Worm (Caenorhabditis elegans) whole organism, young adult: ENCODE measurements around the gene rpl-3.
"Not testable (repeated sequence)": the region's sequence is repeated elsewhere in the genome, so short reads cannot be mapped to it uniquely, and the experiment has no call there.

Experiments used
- C06A6.2 ChIP-seq: fragments of 200-800 bp; sonication (Bioruptor generic); conservative IDR thresholded peaks from 2 replicates; pipeline ENCODE4 v1.3.6; 2022; ENCODE audit warnings: missing genetic modification characterization, missing compliant biosample characterization
- C17E4.6 ChIP-seq: fragments of 200-800 bp; sonication (Bioruptor generic); IDR thresholded peaks from 2 replicates; pipeline ENCODE4 v1.3.6; 2022; ENCODE audit warnings: missing genetic modification reagents, missing genetic modification characterization, missing compliant biosample characterization
- F33H1.4 ChIP-seq: fragments of 200-800 bp; sonication (Bioruptor generic); IDR thresholded peaks from 2 replicates; pipeline ENCODE4 v1.3.6; 2022; ENCODE audit warnings: missing genetic modification reagents, missing genetic modification characterization, missing compliant biosample characterization
- K11D2.4 ChIP-seq: fragments of 200-800 bp; sonication (Bioruptor generic); IDR thresholded peaks from 2 replicates; pipeline ENCODE4 v1.3.6; 2022; ENCODE audit warnings: missing genetic modification reagents, missing genetic modification characterization, missing compliant biosample characterization
- Y95B8A.8 ChIP-seq: fragments of 200-800 bp; sonication (Bioruptor generic); IDR thresholded peaks from 2 replicates; pipeline ENCODE4 v1.3.6; 2022; ENCODE audit warnings: missing genetic modification reagents, missing genetic modification characterization, missing compliant biosample characterization
- aptf-2 ChIP-seq: fragments of 200-800 bp; sonication (Bioruptor generic); conservative IDR thresholded peaks from 2 replicates; pipeline ENCODE4 v1.3.6; 2022; ENCODE audit warnings: missing genetic modification reagents, missing genetic modification characterization, missing compliant biosample characterization
- attf-3 ChIP-seq: fragments of 200-800 bp; sonication (Bioruptor generic); conservative IDR thresholded peaks from 2 replicates; pipeline ENCODE4 v1.3.6; 2022; ENCODE audit warnings: missing genetic modification reagents, missing genetic modification characterization, missing compliant biosample characterization
- attf-5 ChIP-seq: fragments of 200-800 bp; sonication (Bioruptor generic); optimal IDR thresholded peaks from 2 replicates; lab custom pipeline; 2018; ENCODE audit warnings: mild to moderate bottlenecking, missing genetic modification characterization, missing compliant biosample characterization
- bed-2 ChIP-seq: fragments of 200-800 bp; sonication (Bioruptor generic); IDR thresholded peaks from 2 replicates; pipeline ENCODE4 v1.3.6; 2022; ENCODE audit warnings: missing genetic modification reagents, missing genetic modification characterization, missing compliant biosample characterization
- cebp-1 ChIP-seq, 2 experiments: fragments of 200-800 bp in 1 of 2; sonication (Bioruptor generic) in 1 of 2; sonication (generic microtip) in 1 of 2; IDR thresholded peaks in 1 of 2; optimal IDR thresholded peaks in 1 of 2; 2 replicates each; pipeline versions ENCODE4 v1.3.6 to Lab custom; 2017 to 2022; ENCODE audit warnings: missing compliant biosample characterization in 2 of 2, missing genetic modification characterization in 2 of 2, mild to moderate bottlenecking in 1 of 2, missing genetic modification reagents in 1 of 2, moderate library complexity in 1 of 2
- ceh-27 ChIP-seq: fragments of 200-800 bp; sonication (Bioruptor generic); optimal IDR thresholded peaks from 2 replicates; lab custom pipeline; 2018; ENCODE audit warnings: mild to moderate bottlenecking, missing genetic modification characterization, moderate library complexity, missing compliant biosample characterization
- ceh-91 ChIP-seq: fragments of 200-800 bp; sonication (Bioruptor generic); IDR thresholded peaks from 2 replicates; pipeline ENCODE4 v1.3.6; 2022; ENCODE audit warnings: missing genetic modification reagents, missing genetic modification characterization, missing compliant biosample characterization
- dox-1 ChIP-seq: fragments of 200-800 bp; sonication (Bioruptor generic); IDR thresholded peaks from 2 replicates; pipeline ENCODE4 v1.3.6; 2022; ENCODE audit warnings: missing genetic modification reagents, missing genetic modification characterization, missing compliant biosample characterization
- egl-18 ChIP-seq: fragments of 200-800 bp; sonication (Bioruptor generic); IDR thresholded peaks from 2 replicates; pipeline ENCODE4 v1.3.6; 2022; ENCODE audit warnings: missing genetic modification reagents, missing genetic modification characterization, missing compliant biosample characterization
- egl-44 ChIP-seq: fragments of 200-800 bp; sonication (Bioruptor generic); IDR thresholded peaks from 2 replicates; pipeline ENCODE4 v1.3.6; 2022; ENCODE audit warnings: missing genetic modification reagents, missing genetic modification characterization, missing compliant biosample characterization
- egrh-3 ChIP-seq: fragments of 200-800 bp; sonication (Bioruptor generic); IDR thresholded peaks from 2 replicates; pipeline ENCODE4 v1.3.6; 2022; ENCODE audit warnings: missing genetic modification reagents, missing genetic modification characterization, missing compliant biosample characterization
- ekl-4 ChIP-seq: fragments of 200-800 bp; sonication (Bioruptor generic); IDR thresholded peaks from 2 replicates; pipeline ENCODE4 v1.3.6; 2022; ENCODE audit warnings: missing genetic modification reagents, missing genetic modification characterization, missing compliant biosample characterization
- hmg-1.2 ChIP-seq: fragments of 200-800 bp; sonication (Bioruptor generic); IDR thresholded peaks from 2 replicates; pipeline ENCODE4 v1.3.6; 2022; ENCODE audit warnings: missing genetic modification reagents, missing genetic modification characterization, missing compliant biosample characterization
- let-526 ChIP-seq: fragments of 200-800 bp; sonication (Bioruptor generic); IDR thresholded peaks from 2 replicates; pipeline ENCODE4 v1.3.6; 2022; ENCODE audit warnings: missing genetic modification reagents, missing genetic modification characterization, missing compliant biosample characterization
- let-607 ChIP-seq, 2 experiments: fragments of 200-800 bp in 1 of 2; sonication (Bioruptor generic) in 1 of 2; sonication (generic microtip) in 1 of 2; optimal IDR thresholded peaks; 2 replicates each; lab custom pipeline; 2016 to 2018; ENCODE audit warnings: mild to moderate bottlenecking in 2 of 2, missing compliant biosample characterization in 2 of 2, missing genetic modification characterization in 2 of 2, moderate library complexity in 2 of 2, missing genotype in 1 of 2
- lin-40 ChIP-seq: sonication (generic microtip); optimal IDR thresholded peaks from 2 replicates; lab custom pipeline; 2016; ENCODE audit warnings: missing genetic modification characterization, mild to moderate bottlenecking, missing compliant biosample characterization, missing genotype, missing genetic modification reagents
- lin-54 ChIP-seq: fragments of 200-800 bp; sonication (Bioruptor generic); optimal IDR thresholded peaks from 2 replicates; lab custom pipeline; 2018; ENCODE audit warnings: mild to moderate bottlenecking, missing genetic modification characterization, missing compliant biosample characterization
- mcd-1 ChIP-seq: fragments of 200-800 bp; sonication (Bioruptor generic); IDR thresholded peaks from 2 replicates; pipeline ENCODE4 v1.3.6; 2022; ENCODE audit warnings: missing genetic modification reagents, missing genetic modification characterization, missing compliant biosample characterization
- nfyb-1 ChIP-seq: fragments of 200-800 bp; sonication (Bioruptor generic); IDR thresholded peaks from 2 replicates; pipeline ENCODE4 v1.3.6; 2022; ENCODE audit warnings: missing genetic modification reagents, missing genetic modification characterization, missing compliant biosample characterization
- nhr-80 ChIP-seq: sonication (generic microtip); optimal IDR thresholded peaks from 2 replicates; lab custom pipeline; 2016; ENCODE audit warnings: missing genetic modification characterization, missing compliant biosample characterization
- pbrm-1 ChIP-seq: fragments of 200-800 bp; sonication (Bioruptor generic); IDR thresholded peaks from 2 replicates; pipeline ENCODE4 v1.3.6; 2022; ENCODE audit warnings: missing genetic modification reagents, missing genetic modification characterization, missing compliant biosample characterization
- rcor-1 ChIP-seq: fragments of 200-800 bp; sonication (Bioruptor generic); IDR thresholded peaks from 2 replicates; pipeline ENCODE4 v1.3.6; 2022; ENCODE audit warnings: missing genetic modification reagents, missing genetic modification characterization, missing compliant biosample characterization
- sea-2 ChIP-seq: fragments of 200-800 bp; sonication (Bioruptor generic); IDR thresholded peaks from 2 replicates; pipeline ENCODE4 v1.3.6; 2022; ENCODE audit warnings: missing genetic modification characterization, missing compliant biosample characterization
- ztf-28 ChIP-seq: fragments of 200-800 bp; sonication (Bioruptor generic); IDR thresholded peaks from 2 replicates; pipeline ENCODE4 v1.3.6; 2022; ENCODE audit warnings: missing genetic modification reagents, missing genetic modification characterization, missing compliant biosample characterization
- ztf-6 ChIP-seq: fragments of 200-800 bp; sonication (Bioruptor generic); IDR thresholded peaks from 2 replicates; pipeline ENCODE4 v1.3.6; 2022; ENCODE audit warnings: missing genetic modification reagents, missing genetic modification characterization, missing compliant biosample characterization

rpl-3 gene

DNA sequence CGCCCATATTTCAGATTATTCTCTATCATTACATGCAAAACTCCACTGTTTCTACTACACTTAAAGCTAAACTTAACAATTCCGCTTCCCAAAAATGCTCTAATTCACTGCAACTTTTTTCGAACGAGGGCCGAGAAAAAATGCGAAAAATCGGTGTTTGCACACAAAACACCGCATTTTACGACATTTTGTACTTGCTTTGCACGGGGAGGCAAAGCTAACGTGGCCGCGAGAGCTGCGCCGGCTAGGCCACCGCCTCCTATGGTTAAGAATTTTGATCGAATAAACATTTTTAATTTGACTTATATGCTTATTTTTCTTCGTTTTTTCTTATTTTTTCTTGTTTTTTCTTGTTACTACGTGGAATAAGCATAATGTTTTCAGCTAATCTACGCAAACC, 12.8 kb upstream of the rpl-3 start (continued):
- peak; percentile 49; the same call in 1 of the 2 replicates for TF ChIP-seq ceh-91 (GFP tag; lab: Robert Waterston, UW)
- TF ChIP-seq ceh-27 (GFP tag; lab: Kevin White, UChicago) = peak; percentile 20
- peak; percentile 70 for TF ChIP-seq ekl-4 (GFP tag; lab: Robert Waterston, UW)
- peak; percentile 60 for TF ChIP-seq attf-5 (GFP tag; lab: Kevin White, UChicago)
- TF ChIP-seq aptf-2 (GFP tag; lab: Robert Waterston, UW) = peak; percentile 60; the same call in 1 of the 2 replicates
- peak; percentile 35 for TF ChIP-seq lin-40 (tag; lab: Kevin White, UChicago)
- peak; percentile 70 for TF ChIP-seq egrh-3 (GFP tag; lab: Robert Waterston, UW)
- peak; percentile 98 for TF ChIP-seq hmg-1.2 (GFP tag; lab: Robert Waterston, UW)
- TF ChIP-seq ztf-6 = peak; percentile 46; the same call in 1 of the 2 replicates
- TF ChIP-seq dox-1 (GFP tag; lab: Robert Waterston, UW) = peak; percentile 88
- TF ChIP-seq bed-2 (GFP tag; lab: Robert Waterston, UW) = peak; percentile 91
- TF ChIP-seq ztf-28 (GFP tag; lab: Robert Waterston, UW) = peak; percentile 80; the same call in 1 of the 2 replicates
- peak; percentile 60; the same call in 1 of the 2 replicates for TF ChIP-seq F33H1.4 (GFP tag; lab: Robert Waterston, UW)

DNA sequence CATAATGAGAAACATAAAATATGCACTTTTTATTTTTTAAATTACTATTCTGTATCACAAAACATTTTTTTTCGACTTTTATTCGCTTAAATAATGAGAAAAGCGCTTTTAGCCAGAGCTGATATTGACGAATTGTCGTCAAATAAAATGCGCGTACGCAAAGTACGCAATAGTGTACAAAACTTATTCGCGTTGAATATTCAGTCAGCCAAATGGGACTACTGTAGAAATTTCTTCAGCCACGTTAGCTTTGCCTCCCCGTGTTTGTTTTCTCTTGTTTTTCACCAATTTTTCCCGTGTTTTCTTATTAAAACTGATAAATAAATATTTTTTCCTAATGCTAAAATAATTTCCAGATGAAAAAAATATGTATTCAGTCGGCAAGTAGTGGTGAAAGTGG, 10.6 kb upstream of the rpl-3 start:
- peak; percentile 89 for TF ChIP-seq nfyb-1 (GFP tag; lab: Robert Waterston, UW)
- peak; percentile 73 for TF ChIP-seq rcor-1 (GFP tag; lab: Robert Waterston, UW)
- peak; percentile 85; the same call in 1 of the 2 replicates for TF ChIP-seq let-526
- peak; percentile 47; the same call in 1 of the 2 replicates for TF ChIP-seq C17E4.6 (GFP tag; lab: Robert Waterston, UW)
- TF ChIP-seq K11D2.4 (GFP tag; lab: Robert Waterston, UW) = peak; percentile 94
- peak; percentile 96 for TF ChIP-seq hmg-1.2 (GFP tag; lab: Robert Waterston, UW)
- TF ChIP-seq bed-2 (GFP tag; lab: Robert Waterston, UW) = peak; percentile 81
- peak in 1 of 2 experiments; percentile 60 for TF ChIP-seq let-607 (tag; optimal IDR thresholded peaks at IDR 0.05; lab: Kevin White, UChicago)
- TF ChIP-seq ekl-4 (GFP tag; lab: Robert Waterston, UW) = peak; percentile 50; the same call in 1 of the 2 replicates
- peak; percentile 28 for TF ChIP-seq lin-54
- 0 out of 2 replicates have a peak, but pooled peaks have one; percentile 15 for TF ChIP-seq aptf-2 (GFP tag; lab: Robert Waterston, UW)
- 0 out of 2 replicates have a peak, but pooled peaks have one; percentile 11 for TF ChIP-seq egrh-3 (GFP tag; lab: Robert Waterston, UW)
- 0 out of 2 replicates have a peak, but pooled peaks have one; percentile 36 for TF ChIP-seq egl-44
- peak; percentile 28 for TF ChIP-seq attf-5 (GFP tag; lab: Kevin White, UChicago)
- TF ChIP-seq ceh-27 (GFP tag; lab: Kevin White, UChicago) = peak; percentile 4
- peak; percentile 80 for TF ChIP-seq pbrm-1 (GFP tag; lab: Robert Waterston, UW)
- peak; percentile 68 for TF ChIP-seq attf-3 (GFP tag; lab: Robert Waterston, UW)
- TF ChIP-seq lin-40 (tag; lab: Kevin White, UChicago) = peak; percentile 50
- peak; percentile 59; the same call in 1 of the 2 replicates for TF ChIP-seq ztf-28 (GFP tag; lab: Robert Waterston, UW)
- peak; percentile 68 for TF ChIP-seq C06A6.2 (GFP tag; lab: Robert Waterston, UW)
- peak; percentile 59 for TF ChIP-seq F33H1.4 (GFP tag; lab: Robert Waterston, UW)
- TF ChIP-seq Y95B8A.8 (GFP tag; lab: Robert Waterston, UW) = 0 out of 2 replicates have a peak, but pooled peaks have one; percentile 53
- peak; percentile 64; the same call in 1 of the 2 replicates for TF ChIP-seq ceh-91 (GFP tag; lab: Robert Waterston, UW)
- peak; percentile 91 for TF ChIP-seq mcd-1 (GFP tag; lab: Robert Waterston, UW)
- peak; percentile 73 for TF ChIP-seq cebp-1 (GFP tag; IDR thresholded peaks at IDR 0.05; lab: Robert Waterston, UW)
- peak; percentile 39 for TF ChIP-seq cebp-1 (tag; optimal IDR thresholded peaks at IDR 0.05; lab: Kevin White, UChicago)
- 0 out of 2 replicates have a peak, but pooled peaks have one; percentile 13 for TF ChIP-seq sea-2
- peak; percentile 91 for TF ChIP-seq dox-1 (GFP tag; lab: Robert Waterston, UW)
- TF ChIP-seq egl-18 (GFP tag; lab: Robert Waterston, UW) = peak; percentile 56; the same call in 1 of the 2 replicates

DNA sequence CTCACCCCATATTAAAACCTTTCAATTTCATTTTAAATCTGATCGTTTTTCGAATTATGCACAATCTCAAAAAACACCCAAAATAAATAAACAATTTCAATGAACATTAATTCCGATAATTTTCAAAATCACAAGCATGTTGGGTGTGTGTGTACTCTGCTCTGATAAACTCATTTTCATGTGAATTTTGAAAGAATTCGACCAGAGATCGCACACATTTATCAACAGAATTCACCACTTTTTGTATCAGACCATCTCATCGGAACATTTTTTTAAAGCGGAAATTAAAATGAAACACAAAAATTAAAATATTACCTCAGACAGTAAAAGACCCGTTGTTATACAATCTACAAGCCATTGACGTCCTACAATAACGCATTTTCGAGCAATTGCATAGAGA, 9.7 kb upstream of the rpl-3 start:
- TF ChIP-seq hmg-1.2 (GFP tag; lab: Robert Waterston, UW) (0 out of 2 replicates have a peak, but pooled peaks have one; percentile 11), cebp-1 (tag; optimal IDR thresholded peaks at IDR 0.05; lab: Kevin White, UChicago) (peak; percentile 23), nhr-80 (peak; percentile 23)
- not testable (repeated sequence) for TF ChIP-seq cebp-1 (GFP tag; IDR thresholded peaks at IDR 0.05; lab: Robert Waterston, UW)
